Fruit fly (Drosophila melanogaster): ENCODE data around the gene CG7201.

CG7201 gene

dm6 chr3L:8314788-8315140 lies 19.6 kb upstream of the CG7201 start (continued):
- TF ChIP-seq Asciz (GFP tag; optimal IDR thresholded peaks at IDR 0.05) (no peak), Hr51 (GFP tag; optimal IDR thresholded peaks at IDR 0.05) (no peak), CG14441 (GFP tag; IDR thresholded peaks at IDR 0.05) (peak; percentile 56; the same call in 1 of the 2 replicates), Deaf1 (tag; optimal IDR thresholded peaks at IDR 0.05) (no peak), eyg (GFP tag; optimal IDR thresholded peaks at IDR 0.05) (no peak), CG1792 (GFP tag; optimal IDR thresholded peaks at IDR 0.05) (no peak), gfzf (GFP tag; optimal IDR thresholded peaks at IDR 0.05) (no peak), Vsx1 (GFP tag; optimal IDR thresholded peaks at IDR 0.05) (no peak), H2.0 (GFP tag; IDR thresholded peaks at IDR 0.05) (0 out of 2 replicates have a peak, but pooled peaks have one; percentile 24), nmo (GFP tag; optimal IDR thresholded peaks at IDR 0.05) (no peak), ranshi (GFP tag; IDR thresholded peaks at IDR 0.05) (0 out of 2 replicates have a peak, but pooled peaks have one; percentile 36), Chrac-16 (GFP tag; optimal IDR thresholded peaks at IDR 0.05) (peak; percentile 9), dysf (GFP tag; IDR thresholded peaks at IDR 0.05) (no peak; the same call in 2 of the 3 replicates), CG6272 (GFP tag; IDR thresholded peaks at IDR 0.05) (no peak), CG10267 (tag; optimal IDR thresholded peaks at IDR 0.05) (no peak), Six4 (GFP tag; optimal IDR thresholded peaks at IDR 0.05) (peak; percentile 0), zen (tag; optimal IDR thresholded peaks at IDR 0.05) (no peak), CG8924 (tag; optimal IDR thresholded peaks at IDR 0.05) (no peak), CG4404 (GFP tag; IDR thresholded peaks at IDR 0.05) (no peak), CG15269 (tag; optimal IDR thresholded peaks at IDR 0.05) (peak; percentile 32), Atf3 (GFP tag; optimal IDR thresholded peaks at IDR 0.05) (no peak), CG7372 (GFP tag; IDR thresholded peaks at IDR 0.05) (no peak), CG2120 (GFP tag; optimal IDR thresholded peaks at IDR 0.05) (peak; percentile 53), Sox100B (GFP tag; optimal IDR thresholded peaks at IDR 0.05) (no peak), ssp (GFP tag; IDR thresholded peaks at IDR 0.05) (no peak), CG12659 (GFP tag; optimal IDR thresholded peaks at IDR 0.05) (no peak), CTCF (GFP tag; optimal IDR thresholded peaks at IDR 0.05) (no peak), amos (GFP tag; IDR thresholded peaks at IDR 0.05; ENCODE audit: partially characterized antibody) (no peak), Drgx (GFP tag; IDR thresholded peaks at IDR 0.05) (peak; percentile 27; the same call in 1 of the 2 replicates), klu (GFP tag; IDR thresholded peaks at IDR 0.05) (no peak), CG4282 (GFP tag; optimal IDR thresholded peaks at IDR 0.05) (no peak), D19A (tag; optimal IDR thresholded peaks at IDR 0.05) (no peak), z (GFP tag; IDR thresholded peaks at IDR 0.05) (0 out of 3 replicates have a peak, but pooled peaks have one; percentile 19), repo (GFP tag; optimal IDR thresholded peaks at IDR 0.05) (no peak), disco-r (GFP tag; optimal IDR thresholded peaks at IDR 0.05) (no peak), Gug (GFP tag; IDR thresholded peaks at IDR 0.05) (peak; percentile 15; the same call in 1 of the 4 replicates), wdn (GFP tag; IDR thresholded peaks at IDR 0.05) (no peak), CG5180 (GFP tag; optimal IDR thresholded peaks at IDR 0.05) (no peak), Abd-B (GFP tag; optimal IDR thresholded peaks at IDR 0.05) (no peak), tll (GFP tag; optimal IDR thresholded peaks at IDR 0.05) (no peak), Camta (GFP tag; optimal IDR thresholded peaks at IDR 0.05) (no peak), row (GFP tag; IDR thresholded peaks at IDR 0.05) (peak; percentile 68), btn (GFP tag; optimal IDR thresholded peaks at IDR 0.05) (no peak), Atf6 (GFP tag; IDR thresholded peaks at IDR 0.05) (no peak), CG8478 (optimal IDR thresholded peaks at IDR 0.05) (no peak), pfk (GFP tag; optimal IDR thresholded peaks at IDR 0.05) (no peak), Oli (tag; optimal IDR thresholded peaks at IDR 0.05) (no peak), stc (GFP tag; IDR thresholded peaks at IDR 0.05) (no peak), lab (GFP tag; optimal IDR thresholded peaks at IDR 0.05) (peak; percentile 8), chn (GFP tag; optimal IDR thresholded peaks at IDR 0.05) (peak; percentile 16), CG30431 (GFP tag; optimal IDR thresholded peaks at IDR 0.05) (no peak), otp (GFP tag; IDR thresholded peaks at IDR 0.05) (0 out of 3 replicates have a peak, but pooled peaks have one; percentile 22), CG14667 (GFP tag; IDR thresholded peaks at IDR 0.05) (no peak)

Data from whole organism, embryonic.